Fruit fly (Drosophila melanogaster): Measurements from ENCODE around the gene CG3348.

CG3348 gene

dm6 chr3R:27253136-27253920 is 38.7 kb downstream of the CG3348 start, which contains the start of gene pll:
Gene pll (minus strand): TSS chr3R:27253182.
- TF ChIP-seq EcR (GFP tag; optimal IDR thresholded peaks at IDR 0.05) (no peak), usp (GFP tag; optimal IDR thresholded peaks at IDR 0.05) (no peak), CG8478 (optimal IDR thresholded peaks at IDR 0.05) (no peak), Dll (optimal IDR thresholded peaks at IDR 0.05) (no peak), psq (optimal IDR thresholded peaks at IDR 0.05) (no peak), pan (optimal IDR thresholded peaks at IDR 0.05) (no peak)

dm6 chr3R:27250907-27251306 is 41.1 kb downstream of the CG3348 start, which contains the start of the genes TTLL6B and TfIIA-L:
Gene TTLL6B (minus strand): TSS chr3R:27251007.
Gene TfIIA-L (plus strand): TSS chr3R:27251112.
- TF ChIP-seq CG8478 (optimal IDR thresholded peaks at IDR 0.05): no peak
- TF ChIP-seq pan (optimal IDR thresholded peaks at IDR 0.05): no peak
- no peak for TF ChIP-seq EcR (GFP tag; optimal IDR thresholded peaks at IDR 0.05)
- no peak for TF ChIP-seq psq (optimal IDR thresholded peaks at IDR 0.05)

dm6 chr3R:27247892-27248291 is 44.1 kb downstream of the CG3348 start, which contains the start of gene CG5984:
Gene CG5984 (minus strand): TSS chr3R:27247992.
- no peak for TF ChIP-seq Dll (optimal IDR thresholded peaks at IDR 0.05)
- TF ChIP-seq psq (optimal IDR thresholded peaks at IDR 0.05): no peak
- TF ChIP-seq EcR (GFP tag; optimal IDR thresholded peaks at IDR 0.05): no peak
- no peak for TF ChIP-seq usp (GFP tag; optimal IDR thresholded peaks at IDR 0.05)
- TF ChIP-seq pan (optimal IDR thresholded peaks at IDR 0.05): no peak
- no peak for TF ChIP-seq CG8478 (optimal IDR thresholded peaks at IDR 0.05)

- TF ChIP-seq psq (optimal IDR thresholded peaks at IDR 0.05): no peak
- TF ChIP-seq pan (optimal IDR thresholded peaks at IDR 0.05): no peak
- no peak for TF ChIP-seq Dll (optimal IDR thresholded peaks at IDR 0.05)
- no peak for TF ChIP-seq CG8478 (optimal IDR thresholded peaks at IDR 0.05)
- TF ChIP-seq usp (GFP tag; optimal IDR thresholded peaks at IDR 0.05): no peak
- TF ChIP-seq EcR (GFP tag; optimal IDR thresholded peaks at IDR 0.05): no peak
Measured at dm6 chr3R:27246264-27246663, 45.7 kb downstream of the CG3348 start.

- TF ChIP-seq Dll (optimal IDR thresholded peaks at IDR 0.05) (no peak), CG8478 (optimal IDR thresholded peaks at IDR 0.05) (no peak), usp (GFP tag; optimal IDR thresholded peaks at IDR 0.05) (no peak)
Measured at dm6 chr3R:27245401-27245757, 46.6 kb downstream of the CG3348 start.

dm6 chr3R:27244742-27245400 is 47.1 kb downstream of the CG3348 start, which contains the start of gene CG18766:
Gene CG18766 (minus strand): TSS chr3R:27245249.
- TF ChIP-seq EcR (GFP tag; optimal IDR thresholded peaks at IDR 0.05) (no peak), usp (GFP tag; optimal IDR thresholded peaks at IDR 0.05) (no peak), CG8478 (optimal IDR thresholded peaks at IDR 0.05) (peak; percentile 81), Dll (optimal IDR thresholded peaks at IDR 0.05) (no peak)

- TF ChIP-seq usp (GFP tag; optimal IDR thresholded peaks at IDR 0.05) (no peak), pan (optimal IDR thresholded peaks at IDR 0.05) (no peak), Dll (optimal IDR thresholded peaks at IDR 0.05) (no peak), EcR (GFP tag; optimal IDR thresholded peaks at IDR 0.05) (no peak), CG8478 (optimal IDR thresholded peaks at IDR 0.05) (no peak), psq (optimal IDR thresholded peaks at IDR 0.05) (no peak)
Measured at dm6 chr3R:27244412-27244741, 47.6 kb downstream of the CG3348 start.

Measured in whole organism.